Fruit fly (Drosophila melanogaster): ENCODE results near the gene CG18404.

CG18404 gene

DNA sequence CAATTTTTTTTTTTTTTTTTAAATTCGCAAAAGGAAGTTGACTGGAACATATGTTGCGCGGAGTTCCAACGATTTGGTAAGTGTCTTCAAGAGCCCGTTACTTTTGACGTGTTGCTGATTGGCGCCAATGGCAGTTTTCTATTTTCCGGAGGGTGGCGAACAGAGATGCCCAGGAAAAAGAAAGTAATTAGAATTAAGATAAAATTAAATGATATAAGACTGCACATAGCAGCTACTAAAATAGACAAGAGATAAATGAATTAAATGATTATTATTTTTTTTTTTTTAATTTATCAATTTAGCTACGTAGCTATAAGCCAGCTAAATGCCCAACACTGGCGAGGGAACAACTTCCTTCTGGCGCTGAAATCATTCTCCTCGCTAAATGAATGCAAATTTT is 30.7 kb upstream of the CG18404 start (continued):
- peak; percentile 19 for TF ChIP-seq CG7556 (GFP tag; optimal IDR thresholded peaks at IDR 0.05)
- no peak for TF ChIP-seq CG6854 (GFP tag; optimal IDR thresholded peaks at IDR 0.05)
- TF ChIP-seq luna (GFP tag; optimal IDR thresholded peaks at IDR 0.05) = no peak
- no peak for TF ChIP-seq BtbVII (GFP tag; optimal IDR thresholded peaks at IDR 0.05)
- TF ChIP-seq CG1603 (tag; optimal IDR thresholded peaks at IDR 0.05) = no peak
- TF ChIP-seq CG7745 (tag; optimal IDR thresholded peaks at IDR 0.05) = no peak
- 0 out of 3 replicates have a peak, but pooled peaks have one; percentile 49 for TF ChIP-seq ken (GFP tag; IDR thresholded peaks at IDR 0.05)
- no peak for TF ChIP-seq Dad (GFP tag; optimal IDR thresholded peaks at IDR 0.05)
- TF ChIP-seq CG11695 (GFP tag; IDR thresholded peaks at IDR 0.05) = 0 out of 3 replicates have a peak, but pooled peaks have one; percentile 42
- TF ChIP-seq bsh (GFP tag; optimal IDR thresholded peaks at IDR 0.05) = peak in 1 of 2 experiments; percentile 51
- TF ChIP-seq lilli (GFP tag; optimal IDR thresholded peaks at IDR 0.05) = no peak
- TF ChIP-seq CG17361 (GFP tag; IDR thresholded peaks at IDR 0.05) = 0 out of 3 replicates have a peak, but pooled peaks have one; percentile 20
- TF ChIP-seq ci (GFP tag; IDR thresholded peaks at IDR 0.05) = peak; percentile 60; the same call in 1 of the 3 replicates
- TF ChIP-seq CG8924 (tag; optimal IDR thresholded peaks at IDR 0.05) = no peak
- TF ChIP-seq CG30403 (GFP tag; optimal IDR thresholded peaks at IDR 0.05) = no peak
- TF ChIP-seq ham (GFP tag; IDR thresholded peaks at IDR 0.05) = no peak
- TF ChIP-seq Doc3 (GFP tag; IDR thresholded peaks at IDR 0.05; ENCODE audit: partially characterized antibody) = no peak
- TF ChIP-seq fu2 (GFP tag; optimal IDR thresholded peaks at IDR 0.05) = no peak
- TF ChIP-seq Ravus (GFP tag; IDR thresholded peaks at IDR 0.05) = no peak
- TF ChIP-seq cg (GFP tag; optimal IDR thresholded peaks at IDR 0.05) = no peak
- no peak for TF ChIP-seq CG10654 (GFP tag; optimal IDR thresholded peaks at IDR 0.05)
- TF ChIP-seq CG13424 (tag; optimal IDR thresholded peaks at IDR 0.05) = peak; percentile 6
- no peak for TF ChIP-seq odd (GFP tag; optimal IDR thresholded peaks at IDR 0.05)
- peak; percentile 46 for TF ChIP-seq sens (GFP tag)
- TF ChIP-seq Optix (GFP tag; IDR thresholded peaks at IDR 0.05) = no peak
- TF ChIP-seq zfh1 (GFP tag; IDR thresholded peaks at IDR 0.05) = peak; percentile 59; the same call in 1 of the 3 replicates
- TF ChIP-seq CG3995 (GFP tag; optimal IDR thresholded peaks at IDR 0.05) = no peak
- no peak for TF ChIP-seq gcm (GFP tag; optimal IDR thresholded peaks at IDR 0.05)
- no peak for TF ChIP-seq emc (GFP tag; optimal IDR thresholded peaks at IDR 0.05)
- no peak for TF ChIP-seq al (GFP tag; IDR thresholded peaks at IDR 0.05)
- peak; percentile 47 for TF ChIP-seq zen (tag; optimal IDR thresholded peaks at IDR 0.05)
- TF ChIP-seq Elba2 (GFP tag; optimal IDR thresholded peaks at IDR 0.05) = no peak
- peak; percentile 27 for TF ChIP-seq CG2678 (tag; optimal IDR thresholded peaks at IDR 0.05)
- no peak for TF ChIP-seq CG31365 (tag; optimal IDR thresholded peaks at IDR 0.05)
- TF ChIP-seq CG8765 (GFP tag; IDR thresholded peaks at IDR 0.05) = no peak
- peak in 1 of 3 experiments; percentile 34 for TF ChIP-seq lola (GFP tag; optimal IDR thresholded peaks at IDR 0.05)
- TF ChIP-seq CG6254 (GFP tag; optimal IDR thresholded peaks at IDR 0.05) = no peak
- no peak for TF ChIP-seq Dref (GFP tag; IDR thresholded peaks at IDR 0.05)
- peak; percentile 41 for TF ChIP-seq unpg (GFP tag; optimal IDR thresholded peaks at IDR 0.05)
- TF ChIP-seq CG9797 (GFP tag; optimal IDR thresholded peaks at IDR 0.05) = no peak
- TF ChIP-seq CG2712 (tag; optimal IDR thresholded peaks at IDR 0.05) = peak; percentile 55
- peak; percentile 34 for TF ChIP-seq CG11504 (tag; optimal IDR thresholded peaks at IDR 0.05)
- TF ChIP-seq CG1024 (GFP tag; IDR thresholded peaks at IDR 0.05) = no peak
- TF ChIP-seq MBD-R2 (GFP tag; IDR thresholded peaks at IDR 0.05) = no peak
- TF ChIP-seq CG10543 (GFP tag; optimal IDR thresholded peaks at IDR 0.05) = no peak
- TF ChIP-seq mld (GFP tag; IDR thresholded peaks at IDR 0.05; ENCODE audit: partially characterized antibody) = no peak
- TF ChIP-seq exex (tag; optimal IDR thresholded peaks at IDR 0.05) = no peak
- 0 out of 2 replicates have a peak, but pooled peaks have one; percentile 13 for TF ChIP-seq HLH3B (GFP tag; IDR thresholded peaks at IDR 0.05)
- TF ChIP-seq bbx (GFP tag; IDR thresholded peaks at IDR 0.05; ENCODE audit: partially characterized antibody) = no peak
- TF ChIP-seq sob (GFP tag; IDR thresholded peaks at IDR 0.05) = no peak
- TF ChIP-seq CG32772 (GFP tag; IDR thresholded peaks at IDR 0.05) = no peak

Data from whole organism, embryonic.